Fruit fly (Drosophila melanogaster) whole organism: ENCODE data around the gene GluRIB.

Experiments
- CG8478 ChIP-seq: fragments of >200 bp; optimal IDR thresholded peaks from 2 replicates; lab custom pipeline; 2018; ENCODE audit warnings: inconsistent platforms
- Dll ChIP-seq: fragments of >200 bp; optimal IDR thresholded peaks from 2 replicates; lab custom pipeline; 2017
- EcR ChIP-seq, 2 experiments: fragments of >200 bp; optimal IDR thresholded peaks; 2 replicates each; lab custom pipeline; 2017; ENCODE audit warnings: missing biosample characterization in 2 of 2, missing genetic modification characterization in 2 of 2, missing genetic modification reagents in 2 of 2
- pan ChIP-seq: fragments of >200 bp; optimal IDR thresholded peaks from 2 replicates; lab custom pipeline; 2017
- psq ChIP-seq: fragments of >200 bp; optimal IDR thresholded peaks from 2 replicates; lab custom pipeline; 2017
- usp ChIP-seq: fragments of >200 bp; optimal IDR thresholded peaks from 2 replicates; lab custom pipeline; 2017; ENCODE audit warnings: missing biosample characterization, missing genetic modification characterization, mixed read lengths

The GluRIB gene

DNA sequence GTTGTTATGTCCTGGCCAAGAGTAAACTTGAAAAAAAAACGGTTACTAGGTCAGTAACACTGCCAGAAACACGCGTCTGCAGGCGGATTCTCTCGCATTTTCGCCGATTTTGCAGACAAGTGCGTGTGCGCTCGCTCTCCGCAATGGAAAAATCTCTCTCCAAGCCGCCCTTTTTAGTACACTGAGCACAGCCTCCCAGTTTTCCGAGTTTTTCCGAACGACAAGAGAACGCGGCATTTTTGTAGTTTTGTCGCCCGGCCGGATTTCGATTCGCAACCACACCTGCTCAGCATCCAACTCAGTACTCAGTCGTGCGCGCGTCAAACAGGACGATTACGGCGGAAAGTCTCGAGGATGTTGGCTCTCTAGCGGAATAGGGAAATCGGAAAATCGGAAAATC is at the start of gene GluRIB:
GluRIB (plus strand) TSS at position 301 of the 400 bp plus-strand sequence.
- TF ChIP-seq pan, result no peak
- TF ChIP-seq usp, result no peak
- TF ChIP-seq EcR (GFP tag; optimal IDR thresholded peaks at IDR 0.05; lab: Kevin White, UChicago), result no peak
- no peak for TF ChIP-seq Dll
- no peak for TF ChIP-seq psq (lab: Kevin White, UChicago)
- TF ChIP-seq CG8478 (lab: Kevin White, UChicago), result no peak

DNA sequence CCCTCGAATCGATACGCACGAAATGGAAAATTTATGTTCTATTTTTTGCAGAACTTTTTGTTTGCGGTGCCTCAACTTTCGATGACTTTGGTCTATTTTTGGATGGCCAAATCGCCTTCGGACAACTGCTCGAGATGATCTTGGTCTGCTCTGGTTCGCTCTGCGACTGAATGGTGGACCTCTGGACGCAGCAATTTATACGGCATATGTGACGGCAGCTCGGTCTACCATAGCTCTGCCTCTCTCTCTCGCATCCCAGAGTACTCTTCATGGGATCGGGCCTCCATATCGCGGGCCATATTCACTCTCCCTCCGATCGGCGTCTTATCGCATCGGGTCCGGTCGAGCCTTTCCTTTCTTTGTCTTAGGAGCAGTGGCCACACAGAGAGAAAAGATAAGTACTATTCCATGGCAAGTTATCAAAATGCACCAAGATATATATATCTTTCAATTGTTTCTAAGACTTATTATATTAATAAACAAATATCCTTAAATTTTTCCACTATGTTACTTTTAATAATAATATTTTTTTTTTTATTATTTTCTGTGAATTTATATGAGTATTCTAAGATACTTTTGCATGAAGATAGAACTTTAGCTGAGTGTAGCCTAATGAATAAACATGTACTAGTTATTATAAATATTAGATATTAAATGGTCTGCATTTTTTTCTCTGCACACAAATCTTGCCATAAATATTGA is 42.9 kb upstream of the GluRIB start, which contains the start of gene Slc45-1:
Slc45-1 (minus strand) TSS at position 150 of the 702 bp plus-strand sequence.
- no peak for TF ChIP-seq usp
- TF ChIP-seq Dll, result peak; percentile 19

DNA sequence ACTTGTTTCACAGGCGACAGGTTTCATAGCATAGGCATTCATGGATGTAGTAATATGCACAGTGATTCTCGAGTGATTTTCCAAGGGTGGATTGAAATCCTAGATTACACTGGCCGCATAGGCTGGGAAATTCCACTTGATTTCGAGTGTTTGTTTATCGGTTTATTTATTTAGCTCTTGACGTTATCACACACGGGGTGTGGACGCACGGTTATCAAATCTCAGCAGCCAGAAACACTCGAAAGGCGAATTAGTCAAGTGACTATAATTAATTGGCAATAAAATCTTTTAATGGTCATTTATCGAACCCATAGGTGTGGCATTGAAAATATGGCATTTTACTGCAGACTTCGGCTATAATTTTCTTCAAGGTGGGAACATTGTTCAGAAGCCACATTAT is 42.1 kb upstream of the GluRIB start:
- TF ChIP-seq psq (lab: Kevin White, UChicago), result no peak
- no peak for TF ChIP-seq Dll
- no peak for TF ChIP-seq CG8478 (lab: Kevin White, UChicago)
- no peak for TF ChIP-seq usp
- TF ChIP-seq pan, result no peak
- no peak for TF ChIP-seq EcR (GFP tag; optimal IDR thresholded peaks at IDR 0.05; lab: Kevin White, UChicago)

DNA sequence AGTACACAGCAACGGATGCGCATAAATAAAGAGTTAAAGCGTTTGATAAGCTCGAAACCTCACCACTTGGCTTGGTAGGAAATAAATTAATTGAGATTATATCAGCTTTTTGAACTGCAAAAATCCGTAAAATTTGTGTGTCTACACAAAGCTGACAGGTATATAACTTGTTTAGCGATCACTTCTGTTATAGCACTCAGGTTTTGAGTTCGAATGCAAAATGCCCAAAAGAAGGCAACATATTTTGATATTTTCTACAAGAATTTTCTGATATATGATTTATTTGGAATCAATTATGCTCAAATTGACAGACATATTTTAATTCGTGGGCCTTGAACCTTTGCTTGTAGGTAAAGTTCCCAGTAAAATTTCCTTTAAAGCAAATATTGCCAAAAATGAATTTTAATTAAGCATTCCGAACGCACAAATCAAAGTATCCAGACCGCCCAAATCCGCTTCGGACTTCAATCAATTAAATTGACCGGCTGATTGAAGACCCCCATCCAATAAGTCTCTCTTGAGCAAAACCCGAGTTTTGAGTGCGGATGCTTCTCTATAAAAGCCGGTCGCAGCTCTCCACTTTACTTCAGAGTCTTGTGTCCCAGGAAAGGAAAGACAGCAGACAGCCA is 40.4 kb upstream of the GluRIB start, which contains the start of gene CG4476:
CG4476 (plus strand) TSS at position 579 of the 629 bp plus-strand sequence.
- TF ChIP-seq usp, result no peak
- TF ChIP-seq Dll, result no peak

DNA sequence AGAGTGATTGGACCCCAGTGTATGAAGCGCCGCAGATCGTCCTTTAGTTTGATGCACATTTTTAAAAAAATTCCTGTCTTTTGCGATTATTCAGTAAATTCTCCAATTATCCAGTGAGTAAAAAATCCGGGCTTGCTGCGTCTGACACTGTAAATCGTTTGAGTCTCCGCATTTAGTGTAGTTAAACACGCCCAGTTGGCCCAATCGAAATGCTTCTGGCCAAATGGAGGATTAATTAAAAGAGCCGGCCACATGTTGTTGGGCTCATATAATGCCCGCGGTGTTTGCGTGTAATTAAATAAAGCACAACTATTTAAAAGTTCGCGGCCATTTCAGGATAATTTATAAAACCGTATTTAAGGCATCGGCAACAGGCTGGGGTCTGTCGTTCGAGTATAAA is 15.2 kb upstream of the GluRIB start, which contains the start of gene CG4483:
CG4483 (minus strand) TSS at position 101 of the 400 bp plus-strand sequence.
- TF ChIP-seq EcR (GFP tag; optimal IDR thresholded peaks at IDR 0.05; lab: Kevin White, UChicago), result no peak
- TF ChIP-seq usp, result no peak
- no peak for TF ChIP-seq psq (lab: Kevin White, UChicago)

DNA sequence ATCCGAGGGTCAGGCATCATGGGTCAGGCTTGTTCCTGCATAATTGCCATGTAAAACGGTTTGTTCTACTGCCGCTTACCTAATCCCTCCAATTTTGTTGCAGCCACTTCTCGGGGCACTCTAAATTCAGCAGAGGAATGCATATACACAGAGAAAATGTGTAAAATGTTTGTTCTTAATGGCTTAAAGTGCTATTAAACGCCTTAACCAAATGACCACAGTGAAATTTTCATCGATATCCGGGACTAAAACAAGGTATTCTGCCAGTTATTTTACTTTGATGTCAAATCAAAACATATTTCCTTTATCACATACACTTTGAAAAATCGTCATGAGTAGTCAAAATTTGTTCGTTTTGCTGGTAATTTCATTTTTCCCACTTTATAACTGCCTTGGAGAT is 1.9 kb upstream of the GluRIB start, which contains the start of gene CG4477:
CG4477 (plus strand) TSS at position 301 of the 400 bp plus-strand sequence.
- TF ChIP-seq psq (lab: Kevin White, UChicago), result no peak
- TF ChIP-seq Dll, result no peak
- TF ChIP-seq usp, result no peak
- no peak for TF ChIP-seq CG8478 (lab: Kevin White, UChicago)
- TF ChIP-seq EcR (GFP tag; optimal IDR thresholded peaks at IDR 0.05; lab: Kevin White, UChicago), result no peak
- TF ChIP-seq pan, result no peak

DNA sequence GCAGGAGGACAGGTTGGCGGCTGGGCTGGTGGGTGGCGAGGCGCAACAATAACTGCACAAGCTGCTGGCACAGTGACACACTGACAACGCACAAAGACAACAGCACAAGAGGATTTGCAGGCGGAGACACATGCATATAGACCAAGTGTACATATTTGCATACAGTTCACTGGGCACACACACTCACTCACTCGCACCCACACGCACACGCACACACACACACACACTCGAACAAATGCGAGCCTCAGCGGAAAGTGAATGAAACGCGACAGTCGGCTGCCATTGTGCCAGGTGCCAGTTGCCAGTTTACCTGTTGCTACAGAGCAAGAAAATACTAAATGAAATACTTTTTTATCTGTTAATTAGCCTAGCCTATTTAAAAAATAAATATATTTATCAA is 3.4 kb downstream of the GluRIB start:
- no peak for TF ChIP-seq psq (lab: Kevin White, UChicago)
- no peak for TF ChIP-seq pan
- TF ChIP-seq CG8478 (lab: Kevin White, UChicago), result no peak
- no peak for TF ChIP-seq EcR (GFP tag; optimal IDR thresholded peaks at IDR 0.05; lab: Kevin White, UChicago)

DNA sequence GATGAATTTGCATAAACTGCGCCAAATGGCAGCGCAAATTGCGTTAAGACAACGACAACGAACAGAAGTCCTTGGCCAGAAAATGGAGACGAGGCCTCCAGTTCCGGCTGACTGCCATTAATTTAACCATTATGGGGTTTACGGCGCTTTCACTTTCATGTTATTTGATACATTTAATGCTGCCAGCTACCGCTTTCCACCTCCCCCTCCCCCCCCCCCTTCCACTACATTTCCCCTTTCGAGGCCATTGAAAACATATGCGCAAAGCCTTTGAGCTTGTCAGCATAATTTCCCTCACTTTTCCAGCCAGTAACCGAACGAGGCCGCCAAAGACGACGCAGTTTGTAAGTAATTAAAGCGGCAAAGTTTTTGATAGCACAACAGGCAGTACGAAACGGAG is 10.5 kb downstream of the GluRIB start:
- TF ChIP-seq Dll, result no peak
- no peak for TF ChIP-seq pan
- no peak for TF ChIP-seq EcR (GFP tag; optimal IDR thresholded peaks at IDR 0.05; lab: Kevin White, UChicago)
- no peak for TF ChIP-seq usp
- TF ChIP-seq CG8478 (lab: Kevin White, UChicago), result no peak

DNA sequence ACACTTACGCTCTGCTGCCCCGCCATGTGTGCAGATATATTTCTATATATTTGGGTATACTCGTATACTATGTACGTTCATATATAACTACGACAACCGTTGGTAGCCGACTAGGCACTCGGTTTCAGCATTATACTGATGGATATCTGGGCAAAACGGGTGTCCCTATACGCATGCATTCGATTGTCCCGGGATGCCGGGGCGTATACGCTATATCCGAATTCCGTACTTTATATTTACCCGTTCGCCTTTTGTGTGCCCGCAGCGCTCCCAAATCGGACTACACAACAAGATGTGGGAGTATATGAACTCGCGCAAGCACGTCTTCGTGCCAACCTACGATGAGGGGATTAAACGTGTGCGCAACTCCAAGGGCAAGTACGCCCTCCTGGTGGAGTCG is 32.0 kb downstream of the GluRIB start:
- no peak for TF ChIP-seq pan
- no peak for TF ChIP-seq usp
- TF ChIP-seq EcR (GFP tag; optimal IDR thresholded peaks at IDR 0.05; lab: Kevin White, UChicago), result no peak
- no peak for TF ChIP-seq CG8478 (lab: Kevin White, UChicago)
- no peak for TF ChIP-seq Dll
- no peak for TF ChIP-seq psq (lab: Kevin White, UChicago)

DNA sequence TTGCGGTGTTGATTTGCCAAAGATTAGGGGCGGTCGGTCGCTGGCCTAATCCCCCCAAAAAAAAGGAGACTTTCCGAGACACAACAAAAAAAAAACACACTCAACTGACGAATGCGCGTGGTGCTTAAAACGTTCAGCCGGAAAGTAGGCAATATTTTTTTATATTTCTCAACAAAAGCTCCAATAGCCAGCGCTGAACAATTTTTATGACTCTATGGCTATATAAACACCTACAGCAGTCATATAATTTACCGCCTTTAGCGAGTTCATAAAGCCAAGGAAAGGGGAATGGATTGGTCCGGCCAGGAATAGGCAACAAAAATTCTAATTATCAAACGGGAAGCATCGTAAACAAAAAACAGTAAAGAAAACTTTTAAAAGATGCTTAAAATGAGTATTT is 52.6 kb downstream of the GluRIB start:
- no peak for TF ChIP-seq EcR (GFP tag; optimal IDR thresholded peaks at IDR 0.05; lab: Kevin White, UChicago)
- no peak for TF ChIP-seq Dll
- no peak for TF ChIP-seq pan
- TF ChIP-seq usp, result no peak
- TF ChIP-seq psq (lab: Kevin White, UChicago), result no peak
- no peak for TF ChIP-seq CG8478 (lab: Kevin White, UChicago)

DNA sequence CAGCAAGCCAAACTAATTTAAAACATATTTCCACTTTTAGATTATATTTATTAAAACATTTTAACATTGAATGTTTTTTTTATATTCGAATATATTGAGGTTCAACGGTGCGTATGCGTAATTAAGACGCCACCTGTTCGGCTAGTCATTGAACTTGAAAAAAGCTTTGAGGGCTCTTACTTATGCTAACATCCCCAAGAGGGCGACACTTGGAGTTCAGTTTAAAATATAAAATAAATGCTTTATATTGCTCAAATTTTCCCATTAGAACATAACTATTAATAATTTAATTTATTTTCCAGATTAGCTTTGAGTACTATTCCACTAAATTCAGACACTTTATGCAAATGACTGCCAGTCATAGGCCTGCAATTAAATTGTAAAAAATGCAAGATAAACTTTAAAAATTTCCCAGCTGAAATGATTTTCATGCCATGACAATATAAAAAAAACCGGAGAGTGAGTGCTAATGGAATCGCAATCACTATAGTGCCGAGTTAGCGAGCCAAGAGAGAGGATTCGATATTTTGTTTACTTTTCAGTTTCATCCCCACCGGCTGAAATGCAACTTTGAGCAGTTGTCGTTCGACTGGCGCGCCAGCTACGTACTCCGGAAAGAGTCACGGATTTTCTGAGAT is 82.1 kb downstream of the GluRIB start, which contains the start of gene PGRP-LA:
PGRP-LA (plus strand) TSS at position 588 of the 638 bp plus-strand sequence.
- TF ChIP-seq Dll (no peak), psq (lab: Kevin White, UChicago) (no peak), pan (no peak), CG8478 (lab: Kevin White, UChicago) (no peak), EcR (GFP tag; optimal IDR thresholded peaks at IDR 0.05; lab: Kevin White, UChicago) (no peak), usp (no peak)

DNA sequence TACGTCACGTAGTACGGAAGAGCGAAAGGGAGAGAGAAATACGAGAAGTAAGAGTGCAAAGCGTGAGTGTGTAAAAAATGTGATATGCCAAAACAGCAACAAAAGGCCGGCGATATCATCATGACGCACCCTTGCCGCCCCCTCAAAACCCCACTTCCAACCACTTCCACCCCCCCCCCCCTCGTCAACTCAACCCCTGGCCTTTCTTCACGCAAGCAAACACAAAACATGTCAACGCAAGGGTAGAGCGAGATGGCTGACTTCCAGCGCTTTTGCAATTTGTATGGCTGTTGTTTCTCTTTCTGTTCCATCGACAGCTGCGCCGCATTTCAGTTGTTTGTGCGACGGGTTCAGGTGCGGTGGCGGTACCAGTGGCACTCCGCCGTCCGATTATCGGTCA is 83.9 kb downstream of the GluRIB start:
- TF ChIP-seq CG8478 (lab: Kevin White, UChicago), result no peak
- TF ChIP-seq psq (lab: Kevin White, UChicago), result no peak
- no peak for TF ChIP-seq usp
- no peak for TF ChIP-seq pan
- TF ChIP-seq EcR (GFP tag; optimal IDR thresholded peaks at IDR 0.05; lab: Kevin White, UChicago), result peak in 1 of 2 experiments; percentile 34
- peak; percentile 47 for TF ChIP-seq Dll
